Worm (Caenorhabditis elegans) whole organism, L4 larva: ENCODE measurements around the gene C34B4.5.
A peak's percentile ranks its signal among the peaks of the same experiment; 100 is the strongest.

ENCODE experiments used
- F26F4.8 ChIP-seq: fragments of 200-800 bp; sonication (Bioruptor generic); conservative IDR thresholded peaks from 2 replicates; pipeline ENCODE4 v1.3.6; 2022; ENCODE audit warnings: missing genetic modification characterization, missing compliant biosample characterization
- T20F7.1 ChIP-seq: fragments of 200-800 bp; sonication (Bioruptor generic); optimal IDR thresholded peaks from 2 replicates; lab custom pipeline; 2018; ENCODE audit warnings: mild to moderate bottlenecking, missing genetic modification characterization, missing compliant biosample characterization
- ZK546.5 ChIP-seq, 2 experiments: sonication (generic microtip); optimal IDR thresholded peaks; 2 replicates each; lab custom pipeline; 2017; ENCODE audit warnings: missing biosample characterization in 2 of 2, missing genetic modification characterization in 2 of 2
- aha-1 ChIP-seq: fragments of 150-350 bp; peaks from one replicate; lab custom pipeline; 2014; ENCODE audit warnings: missing biosample characterization, missing genetic modification characterization
- ceh-62 ChIP-seq: sonication (generic microtip); optimal IDR thresholded peaks from 2 replicates; lab custom pipeline; 2017; ENCODE audit warnings: missing biosample characterization, missing genetic modification characterization
- cey-2 ChIP-seq: sonication (generic microtip); optimal IDR thresholded peaks from 3 replicates; lab custom pipeline; 2017; ENCODE audit warnings: missing genetic modification characterization, mild to moderate bottlenecking, missing compliant biosample characterization, antibody characterized with exemption, borderline replicate concordance; ENCODE audit not compliant: insufficient read depth
- daf-16 ChIP-seq, 3 experiments: sonication (generic microtip); optimal IDR thresholded peaks; 2 replicates each; lab custom pipeline; 2016 to 2017; ENCODE audit warnings: missing genetic modification characterization in 3 of 3, missing genetic modification reagents in 3 of 3, mild to moderate bottlenecking in 2 of 3, missing compliant biosample characterization in 2 of 3, missing biosample characterization in 1 of 3, moderate library complexity in 1 of 3
- dmd-6 ChIP-seq: fragments of 200-800 bp; sonication (Bioruptor generic); IDR thresholded peaks from 2 replicates; pipeline ENCODE4 v1.3.6; 2022; ENCODE audit warnings: missing genetic modification reagents, missing genetic modification characterization, missing compliant biosample characterization
- dpl-1 ChIP-seq: fragments of 150-350 bp; optimal IDR thresholded peaks from 2 replicates; lab custom pipeline; 2014; ENCODE audit warnings: missing biosample characterization, missing genetic modification reagents, missing genetic modification characterization
- dve-1 ChIP-seq: sonication (generic microtip); optimal IDR thresholded peaks from 2 replicates; lab custom pipeline; 2017; ENCODE audit warnings: antibody characterized with exemption, mild to moderate bottlenecking, missing genetic modification characterization, missing compliant biosample characterization; ENCODE audit not compliant: insufficient read depth
- gei-8 ChIP-seq: fragments of 200-800 bp; sonication (Bioruptor generic); optimal IDR thresholded peaks from 2 replicates; lab custom pipeline; 2018; ENCODE audit warnings: mild to moderate bottlenecking, missing genetic modification characterization, missing compliant biosample characterization
- hif-1 ChIP-seq, 2 experiments: sonication (generic microtip); optimal IDR thresholded peaks; 2 replicates each; lab custom pipeline; 2016 to 2017; ENCODE audit warnings: missing compliant biosample characterization in 2 of 2, missing genetic modification characterization in 2 of 2, missing genetic modification reagents in 2 of 2, missing genotype in 2 of 2, mild to moderate bottlenecking in 1 of 2
- hlh-11 ChIP-seq: fragments of 200-800 bp; sonication (Bioruptor generic); optimal IDR thresholded peaks from 2 replicates; lab custom pipeline; 2018; ENCODE audit warnings: mild to moderate bottlenecking, missing genetic modification characterization, missing compliant biosample characterization
- hlh-30 ChIP-seq: sonication (generic microtip); optimal IDR thresholded peaks from 2 replicates; lab custom pipeline; 2017; ENCODE audit warnings: antibody characterized with exemption, mild to moderate bottlenecking, missing genetic modification characterization, missing compliant biosample characterization; ENCODE audit not compliant: insufficient read depth
- hmg-1.1 ChIP-seq: fragments of 200-800 bp; sonication (Bioruptor generic); IDR thresholded peaks from 2 replicates; pipeline ENCODE4 v1.3.6; 2022; ENCODE audit warnings: missing genetic modification reagents, missing genetic modification characterization, missing compliant biosample characterization
- lin-1 ChIP-seq: fragments of 200-800 bp; sonication (Bioruptor generic); IDR thresholded peaks from 2 replicates; pipeline ENCODE4 v1.3.6; 2022; ENCODE audit warnings: missing genetic modification reagents, missing genetic modification characterization, missing compliant biosample characterization
- lin-13 ChIP-seq: fragments of 150-350 bp; optimal IDR thresholded peaks from 2 replicates; lab custom pipeline; 2014; ENCODE audit warnings: missing biosample characterization, missing genetic modification reagents, missing genetic modification characterization
- lin-39 ChIP-seq: fragments of 150-350 bp; optimal IDR thresholded peaks from 2 replicates; lab custom pipeline; 2014; ENCODE audit warnings: missing biosample characterization, missing genetic modification reagents, missing genetic modification characterization
- lsy-2 ChIP-seq, 2 experiments: fragments of 150-350 bp in 1 of 2; sonication (generic microtip) in 1 of 2; optimal IDR thresholded peaks; 2 replicates each; lab custom pipeline; 2014 to 2017; ENCODE audit warnings: missing biosample characterization in 2 of 2, missing genetic modification characterization in 2 of 2
- mdl-1 ChIP-seq, 2 experiments: fragments of 150-350 bp in 1 of 2; sonication (generic microtip) in 1 of 2; optimal IDR thresholded peaks; 2 replicates each; lab custom pipeline; 2014 to 2017; ENCODE audit warnings: missing biosample characterization in 2 of 2, missing genetic modification characterization in 2 of 2
- mep-1 ChIP-seq: fragments of 150-350 bp; sonication (generic microtip); optimal IDR thresholded peaks from 3 replicates; lab custom pipeline; 2014; ENCODE audit warnings: missing biosample characterization, missing genetic modification characterization
- mxl-3 ChIP-seq: fragments of 200-800 bp; sonication (Bioruptor generic); optimal IDR thresholded peaks from 2 replicates; lab custom pipeline; 2018; ENCODE audit warnings: mild to moderate bottlenecking, missing genetic modification characterization, missing compliant biosample characterization
- nhr-10 ChIP-seq: fragments of 150-350 bp; optimal IDR thresholded peaks from 2 replicates; lab custom pipeline; 2014; ENCODE audit warnings: missing biosample characterization, missing genetic modification characterization
- nhr-102 ChIP-seq: sonication (generic microtip); optimal IDR thresholded peaks from 2 replicates; lab custom pipeline; 2016; ENCODE audit warnings: mild to moderate bottlenecking, missing genetic modification characterization, moderate library complexity, missing compliant biosample characterization
- nhr-11 ChIP-seq: fragments of 150-350 bp; optimal IDR thresholded peaks from 2 replicates; lab custom pipeline; 2014; ENCODE audit warnings: missing biosample characterization, missing genetic modification characterization
- nhr-25 ChIP-seq: sonication (generic microtip); optimal IDR thresholded peaks from 2 replicates; lab custom pipeline; 2017; ENCODE audit warnings: missing genetic modification characterization, mild to moderate bottlenecking, missing compliant biosample characterization, antibody characterized with exemption, moderate library complexity, borderline replicate concordance; ENCODE audit not compliant: insufficient read depth
- nhr-28 ChIP-seq: fragments of 150-350 bp; optimal IDR thresholded peaks from 2 replicates; lab custom pipeline; 2014; ENCODE audit warnings: missing biosample characterization, missing genetic modification characterization
- nhr-48 ChIP-seq: sonication (generic microtip); optimal IDR thresholded peaks from 2 replicates; lab custom pipeline; 2016; ENCODE audit warnings: mild to moderate bottlenecking, missing genetic modification characterization, missing compliant biosample characterization
- nhr-6 ChIP-seq: fragments of 150-350 bp; optimal IDR thresholded peaks from 2 replicates; lab custom pipeline; 2014; ENCODE audit warnings: missing biosample characterization, missing genetic modification characterization
- nhr-76 ChIP-seq: fragments of 150-350 bp; optimal IDR thresholded peaks from 2 replicates; lab custom pipeline; 2014; ENCODE audit warnings: missing biosample characterization, missing genetic modification characterization
- nhr-77 ChIP-seq: fragments of 150-350 bp; optimal IDR thresholded peaks from 2 replicates; lab custom pipeline; 2014; ENCODE audit warnings: missing biosample characterization, missing genetic modification characterization
- pqm-1 ChIP-seq: sonication (generic microtip); optimal IDR thresholded peaks from 2 replicates; lab custom pipeline; 2017; ENCODE audit warnings: missing biosample characterization, missing genetic modification characterization
- spr-1 ChIP-seq: sonication (generic microtip); optimal IDR thresholded peaks from 2 replicates; lab custom pipeline; 2016; ENCODE audit warnings: mild to moderate bottlenecking, missing genetic modification characterization, missing compliant biosample characterization
- tag-97 ChIP-seq: fragments of 200-800 bp; sonication (Bioruptor generic); IDR thresholded peaks from 2 replicates; pipeline ENCODE4 v1.3.6; 2022; ENCODE audit warnings: missing genetic modification characterization, missing compliant biosample characterization
- tra-1 ChIP-seq: fragments of 200-800 bp; sonication (Bioruptor generic); IDR thresholded peaks from 2 replicates; pipeline ENCODE4 v1.3.6; 2022; ENCODE audit warnings: missing genetic modification reagents, missing genetic modification characterization, missing compliant biosample characterization
- unc-39 ChIP-seq: sonication (generic microtip); optimal IDR thresholded peaks from 2 replicates; lab custom pipeline; 2017; ENCODE audit warnings: missing biosample characterization, missing genetic modification characterization
- unc-62 ChIP-seq, 3 experiments: fragments of 150-350 bp in 1 of 3; sonication (generic microtip); optimal IDR thresholded peaks in 2 of 3; peaks in 1 of 3; 1 replicate in 1 of 3; 2 replicates in 2 of 3; lab custom pipeline; 2014 to 2017; ENCODE audit warnings: missing biosample characterization in 3 of 3, missing genetic modification characterization in 3 of 3, missing genetic modification reagents in 3 of 3, missing genotype in 1 of 3

The C34B4.5 gene

DNA sequence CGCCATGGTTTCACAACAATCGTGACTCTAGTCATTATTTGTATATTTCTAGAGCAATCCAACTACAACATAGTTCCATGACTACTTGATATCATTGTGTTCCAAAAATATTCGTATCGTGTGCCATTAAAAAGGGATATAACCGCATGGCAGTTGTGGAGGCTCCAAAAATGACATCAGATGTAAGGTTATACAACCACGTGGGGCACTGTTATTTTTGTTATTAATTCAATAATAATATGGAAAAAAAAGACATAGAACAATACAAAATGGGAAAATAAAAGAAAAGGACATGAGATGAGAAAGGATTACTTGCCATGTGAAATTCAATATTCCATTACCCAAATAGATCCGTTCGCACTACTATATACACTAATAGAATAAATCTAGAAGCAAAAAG, 20.3 kb upstream of the C34B4.5 start:
- TF ChIP-seq unc-62 (GFP tag; optimal IDR thresholded peaks at IDR 0.05 in 1 of 2; lab: Kevin White, UChicago) (peak in 1 of 2 experiments; percentile 14), unc-62 (tag; optimal IDR thresholded peaks at IDR 0.05; lab: Kevin White, UChicago) (no peak), spr-1 (tag; lab: Kevin White, UChicago) (no peak)

DNA sequence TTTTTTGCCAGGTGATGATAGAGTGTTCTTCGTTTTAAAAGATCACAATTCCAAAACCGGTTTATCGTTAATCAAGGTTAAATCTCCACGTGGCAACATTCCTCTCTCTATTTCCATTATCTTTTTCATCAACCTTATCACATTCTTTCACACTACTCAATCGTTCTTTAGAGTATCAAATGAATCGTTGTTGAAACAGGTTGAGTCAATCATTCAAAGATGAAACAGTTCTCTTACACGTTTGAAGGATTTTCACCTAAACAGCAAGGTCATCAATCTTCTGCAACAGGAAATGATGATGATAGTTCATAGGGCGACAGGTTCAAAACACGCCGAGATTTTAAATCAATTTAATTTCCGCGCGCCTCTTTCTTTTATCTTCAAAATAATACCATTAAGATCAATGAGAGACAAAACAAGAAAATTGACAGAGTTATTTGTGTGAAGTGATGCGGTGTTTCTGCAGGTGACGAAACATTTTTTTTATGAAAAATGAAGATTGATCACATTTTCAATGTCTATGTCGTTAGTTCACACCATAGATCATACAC, 14.5 kb upstream of the C34B4.5 start:
- no peak for TF ChIP-seq ZK546.5 (tag; optimal IDR thresholded peaks at IDR 0.05; lab: Kevin White, UChicago)
- TF ChIP-seq dve-1 (tag; lab: Kevin White, UChicago): peak; percentile 94
- peak; percentile 23 for TF ChIP-seq pqm-1
- peak; percentile 78 for TF ChIP-seq nhr-25 (tag; lab: Kevin White, UChicago)
- peak; percentile 47; the same call in 1 of the 2 replicates for TF ChIP-seq lin-1 (GFP tag; lab: Robert Waterston, UW)
- TF ChIP-seq nhr-102: peak; percentile 36
- TF ChIP-seq dpl-1 (GFP tag; lab: Kevin White, UChicago): peak; percentile 27
- peak in 1 of 2 experiments; percentile 7 for TF ChIP-seq hif-1 (tag; optimal IDR thresholded peaks at IDR 0.05; lab: Kevin White, UChicago)
- no peak for TF ChIP-seq lin-39
- peak; percentile 81 for TF ChIP-seq nhr-28 (tag; lab: Kevin White, UChicago)
- TF ChIP-seq hlh-30: peak; percentile 75
- TF ChIP-seq nhr-48: peak; percentile 90
- TF ChIP-seq nhr-11 (tag; lab: Kevin White, UChicago): peak; percentile 41
- TF ChIP-seq mep-1: peak; percentile 71
- TF ChIP-seq nhr-76 (tag; lab: Kevin White, UChicago): peak; percentile 60
- no peak for TF ChIP-seq F26F4.8 (GFP tag; lab: Robert Waterston, UW)
- peak; percentile 91 for TF ChIP-seq mxl-3
- peak; percentile 55 for TF ChIP-seq nhr-77 (tag; lab: Kevin White, UChicago)
- peak; percentile 20 for TF ChIP-seq T20F7.1
- peak; percentile 74 for TF ChIP-seq tra-1 (GFP tag; lab: Robert Waterston, UW)
- TF ChIP-seq hmg-1.1 (GFP tag; lab: Robert Waterston, UW): no peak
- peak; percentile 86 for TF ChIP-seq cey-2 (tag; lab: Kevin White, UChicago)
- TF ChIP-seq daf-16 (GFP tag; optimal IDR thresholded peaks at IDR 0.05; lab: Kevin White, UChicago): no peak
- TF ChIP-seq daf-16 (tag; optimal IDR thresholded peaks at IDR 0.05; lab: Kevin White, UChicago): peak; percentile 53
- TF ChIP-seq lsy-2 (tag; optimal IDR thresholded peaks at IDR 0.05; lab: Kevin White, UChicago): peak; percentile 47 to 51
- no peak for TF ChIP-seq tag-97 (GFP tag; lab: Robert Waterston, UW)
- TF ChIP-seq nhr-6 (tag; lab: Kevin White, UChicago): peak; percentile 57
- no peak for TF ChIP-seq ceh-62 (tag; lab: Kevin White, UChicago)
- peak; percentile 16 for TF ChIP-seq lin-13 (GFP tag; lab: Kevin White, UChicago)
- TF ChIP-seq unc-39 (tag; lab: Kevin White, UChicago): no peak
- peak; percentile 78 to 94 for TF ChIP-seq mdl-1 (tag; optimal IDR thresholded peaks at IDR 0.05; lab: Kevin White, UChicago)
- TF ChIP-seq nhr-10 (tag; lab: Kevin White, UChicago): peak; percentile 31
- TF ChIP-seq dmd-6: peak; percentile 86
- peak; percentile 90 for TF ChIP-seq hlh-11
- TF ChIP-seq gei-8: peak; percentile 79
- peak in 1 of 2 experiments; percentile 99 for TF ChIP-seq unc-62 (GFP tag; optimal IDR thresholded peaks at IDR 0.05 in 1 of 2; lab: Kevin White, UChicago)
- TF ChIP-seq unc-62 (tag; optimal IDR thresholded peaks at IDR 0.05; lab: Kevin White, UChicago): no peak
- peak; percentile 91 for TF ChIP-seq aha-1 (tag; lab: Kevin White, UChicago)
